Worm (Caenorhabditis elegans) whole organism, young adult: ENCODE measurements around the gene F14D2.15.
"Not testable (repeated sequence)": the region's sequence is repeated elsewhere in the genome, so short reads cannot be mapped to it uniquely, and the experiment has no call there.

Experiments used
- F57A8.1 ChIP-seq: fragments of 200-800 bp; sonication (Bioruptor generic); optimal IDR thresholded peaks from 2 replicates; lab custom pipeline; 2018; ENCODE audit warnings: mild to moderate bottlenecking, missing genetic modification characterization, moderate library complexity, missing compliant biosample characterization
- nhr-90 ChIP-seq: sonication (generic microtip); optimal IDR thresholded peaks from 2 replicates; lab custom pipeline; 2016; ENCODE audit warnings: missing genotype, mild to moderate bottlenecking, missing genetic modification characterization, missing compliant biosample characterization
- rpc-1 ChIP-seq, 2 experiments: fragments of 150-350 bp in 1 of 2; sonication (generic microtip) in 1 of 2; optimal IDR thresholded peaks; 2 replicates each; lab custom pipeline; 2014 to 2018; ENCODE audit warnings: missing biosample characterization in 1 of 2, missing genetic modification characterization in 1 of 2, missing genetic modification reagents in 1 of 2, missing genotype in 1 of 2

DNA sequence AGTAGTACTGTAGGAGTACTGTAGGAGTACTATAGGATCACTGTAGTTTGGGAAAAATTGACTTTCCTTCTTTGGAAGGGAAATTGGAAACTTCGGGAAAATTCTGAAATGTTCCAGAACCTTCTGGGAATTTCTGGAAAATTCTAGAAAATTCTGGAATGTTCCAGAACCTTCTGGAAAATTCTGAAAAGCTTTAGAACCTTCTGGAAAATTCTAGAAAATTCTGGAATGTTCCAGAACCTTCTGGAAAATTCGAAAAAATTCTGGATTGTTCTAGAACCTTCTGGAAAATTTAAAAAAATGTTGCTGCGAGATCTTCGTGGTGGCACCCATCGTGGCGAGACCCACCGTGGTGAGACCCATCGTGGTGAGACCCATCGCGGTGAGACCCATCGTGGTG is 22.0 kb upstream of the F14D2.15 start:
- TF ChIP-seq rpc-1 (optimal IDR thresholded peaks at IDR 0.05; lab: Kevin White, UChicago); rpc-1 (tag; optimal IDR thresholded peaks at IDR 0.05; lab: Kevin White, UChicago); nhr-90 (tag; lab: Kevin White, UChicago); F57A8.1: not testable (repeated sequence)
